Fruit fly (Drosophila melanogaster): ENCODE results near the gene Cyp4ac3.

dm6 chr2L:5232175-5232574, 36.1 kb upstream of the Cyp4ac3 start:
- TF ChIP-seq Abd-B (GFP tag; optimal IDR thresholded peaks at IDR 0.05) (no peak), OdsH (GFP tag; optimal IDR thresholded peaks at IDR 0.05) (no peak), usp (GFP tag; optimal IDR thresholded peaks at IDR 0.05) (no peak), Hr78 (GFP tag; optimal IDR thresholded peaks at IDR 0.05) (no peak), br (GFP tag; optimal IDR thresholded peaks at IDR 0.05) (no peak), psq (GFP tag; optimal IDR thresholded peaks at IDR 0.05) (no peak), tai (GFP tag; optimal IDR thresholded peaks at IDR 0.05) (no peak)

All from whole organism, wandering third instar larva.